Worm (Caenorhabditis elegans) whole organism, L1 larva: Measurements from ENCODE around the gene irld-49.

ENCODE experiments used
- C04F5.9 ChIP-seq: sonication (generic microtip); optimal IDR thresholded peaks from 2 replicates; lab custom pipeline; 2016; ENCODE audit warnings: missing genetic modification characterization, missing compliant biosample characterization
- alr-1 ChIP-seq: fragments of 200-800 bp; sonication (Bioruptor generic); optimal IDR thresholded peaks from 2 replicates; lab custom pipeline; 2018; ENCODE audit warnings: borderline replicate concordance, mild to moderate bottlenecking, missing genetic modification characterization, missing compliant biosample characterization
- aly-2 ChIP-seq: fragments of 150-350 bp; optimal IDR thresholded peaks from 2 replicates; lab custom pipeline; 2014; ENCODE audit warnings: missing biosample characterization, missing genetic modification characterization
- ama-1 ChIP-seq: fragments of 150-350 bp; optimal IDR thresholded peaks from 2 replicates; lab custom pipeline; 2014
- dpl-1 ChIP-seq, 3 experiments: fragments of 150-350 bp in 2 of 3; sonication (generic microtip) in 1 of 3; optimal IDR thresholded peaks; 2 replicates each; lab custom pipeline; 2014 to 2017; ENCODE audit warnings: missing biosample characterization in 3 of 3, missing genetic modification characterization in 3 of 3, missing genetic modification reagents in 3 of 3
- efl-1 ChIP-seq, 4 experiments: fragments of 150-350 bp; optimal IDR thresholded peaks in 3 of 4; peaks in 1 of 4; 1 replicate in 1 of 4; 2 replicates in 3 of 4; lab custom pipeline; 2014; ENCODE audit warnings: missing biosample characterization in 2 of 4, missing genetic modification characterization in 2 of 4, missing genetic modification reagents in 2 of 4
- efl-3 ChIP-seq: fragments of 200-800 bp; sonication (Bioruptor generic); optimal IDR thresholded peaks from 2 replicates; lab custom pipeline; 2018; ENCODE audit warnings: mild to moderate bottlenecking, missing genetic modification characterization, missing compliant biosample characterization
- egl-27 ChIP-seq, 2 experiments: fragments of 150-350 bp in 1 of 2; sonication (generic microtip); optimal IDR thresholded peaks; 3 replicates each; lab custom pipeline; 2017 to 2018; ENCODE audit warnings: missing biosample characterization in 2 of 2, missing genetic modification characterization in 2 of 2, missing genetic modification reagents in 2 of 2
- elt-2 ChIP-seq: sonication (generic microtip); optimal IDR thresholded peaks from 2 replicates; lab custom pipeline; 2016; ENCODE audit warnings: missing genetic modification characterization, mild to moderate bottlenecking, inconsistent platforms, missing compliant biosample characterization, missing genetic modification reagents
- elt-3 ChIP-seq, 6 experiments: fragments of 150-350 bp in 1 of 6; sonication (generic microtip); optimal IDR thresholded peaks; 2 replicates each; lab custom pipeline; 2017 to 2018; ENCODE audit warnings: missing biosample characterization in 6 of 6, missing genetic modification characterization in 6 of 6, inconsistent platforms in 1 of 6
- fkh-10 ChIP-seq: sonication (generic microtip); optimal IDR thresholded peaks from 2 replicates; lab custom pipeline; 2017; ENCODE audit warnings: missing biosample characterization, missing genetic modification reagents, missing genetic modification characterization
- fkh-8 ChIP-seq: sonication (generic microtip); optimal IDR thresholded peaks from 2 replicates; lab custom pipeline; 2016; ENCODE audit warnings: mild to moderate bottlenecking, missing genetic modification characterization, missing compliant biosample characterization
- fos-1 ChIP-seq: fragments of 150-350 bp; optimal IDR thresholded peaks from 2 replicates; lab custom pipeline; 2014; ENCODE audit warnings: missing biosample characterization, missing genetic modification characterization
- grh-1 ChIP-seq: fragments of 200-800 bp; sonication (Bioruptor generic); IDR thresholded peaks from 2 replicates; pipeline ENCODE4 v1.3.6; 2022; ENCODE audit warnings: missing genetic modification reagents, missing genetic modification characterization, missing compliant biosample characterization
- hpl-2 ChIP-seq: fragments of 150-350 bp; optimal IDR thresholded peaks from 2 replicates; lab custom pipeline; 2014; ENCODE audit warnings: missing biosample characterization, missing genetic modification reagents, missing genetic modification characterization
- irx-1 ChIP-seq: sonication (generic microtip); optimal IDR thresholded peaks from 2 replicates; lab custom pipeline; 2016; ENCODE audit warnings: missing genetic modification characterization, missing compliant biosample characterization
- lin-14 ChIP-seq: fragments of 200-800 bp; sonication (Bioruptor generic); optimal IDR thresholded peaks from 2 replicates; lab custom pipeline; 2018; ENCODE audit warnings: mild to moderate bottlenecking, missing genetic modification characterization, moderate library complexity, missing compliant biosample characterization
- lin-35 ChIP-seq, 2 experiments: fragments of 150-350 bp; optimal IDR thresholded peaks; 2 replicates each; lab custom pipeline; 2014; ENCODE audit warnings: missing biosample characterization in 2 of 2, missing genetic modification characterization in 2 of 2, missing genetic modification reagents in 2 of 2
- lir-3 ChIP-seq: sonication (generic microtip); optimal IDR thresholded peaks from 2 replicates; lab custom pipeline; 2016; ENCODE audit warnings: mild to moderate bottlenecking, missing genetic modification characterization, moderate library complexity, missing compliant biosample characterization; ENCODE audit not compliant: poor library complexity
- mdl-1 ChIP-seq, 2 experiments: fragments of 150-350 bp; optimal IDR thresholded peaks; 2 replicates each; lab custom pipeline; 2014 to 2017; ENCODE audit warnings: missing biosample characterization in 2 of 2, missing genetic modification characterization in 2 of 2, inconsistent platforms in 1 of 2
- mep-1 ChIP-seq: fragments of 150-350 bp; optimal IDR thresholded peaks from 2 replicates; lab custom pipeline; 2014; ENCODE audit warnings: missing biosample characterization, missing genetic modification characterization
- nhr-237 ChIP-seq: fragments of 150-350 bp; optimal IDR thresholded peaks from 2 replicates; lab custom pipeline; 2014; ENCODE audit warnings: missing biosample characterization, missing genetic modification characterization
- nhr-28 ChIP-seq: fragments of 150-350 bp; optimal IDR thresholded peaks from 2 replicates; lab custom pipeline; 2014; ENCODE audit warnings: missing biosample characterization, missing genetic modification characterization
- nhr-47 ChIP-seq: sonication (generic microtip); optimal IDR thresholded peaks from 2 replicates; lab custom pipeline; 2016; ENCODE audit warnings: mild to moderate bottlenecking, missing genetic modification characterization, moderate library complexity, missing compliant biosample characterization
- nhr-71 ChIP-seq: sonication (generic microtip); optimal IDR thresholded peaks from 2 replicates; lab custom pipeline; 2016; ENCODE audit warnings: mild to moderate bottlenecking, missing genetic modification characterization, moderate library complexity, missing compliant biosample characterization
- nhr-77 ChIP-seq: fragments of 150-350 bp; optimal IDR thresholded peaks from 2 replicates; lab custom pipeline; 2014; ENCODE audit warnings: missing biosample characterization, missing genetic modification characterization
- nhr-90 ChIP-seq: sonication (generic microtip); optimal IDR thresholded peaks from 2 replicates; lab custom pipeline; 2016; ENCODE audit warnings: mild to moderate bottlenecking, missing genetic modification characterization, missing compliant biosample characterization; ENCODE audit not compliant: poor library complexity
- pax-3 ChIP-seq: fragments of 200-800 bp; sonication (Bioruptor generic); optimal IDR thresholded peaks from 2 replicates; lab custom pipeline; 2018; ENCODE audit warnings: mild to moderate bottlenecking, missing genetic modification characterization, moderate library complexity, missing compliant biosample characterization
- skn-1 ChIP-seq: fragments of 150-350 bp; optimal IDR thresholded peaks from 2 replicates; lab custom pipeline; 2014; ENCODE audit warnings: missing biosample characterization, missing genetic modification characterization
- snpc-4 ChIP-seq: fragments of 150-350 bp; optimal IDR thresholded peaks from 2 replicates; lab custom pipeline; 2014; ENCODE audit warnings: missing biosample characterization, missing genetic modification characterization
- snu-23 ChIP-seq: sonication (generic microtip); optimal IDR thresholded peaks from 2 replicates; lab custom pipeline; 2016; ENCODE audit warnings: missing genetic modification characterization, missing compliant biosample characterization
- sox-4 ChIP-seq: sonication (generic microtip); optimal IDR thresholded peaks from 2 replicates; lab custom pipeline; 2016; ENCODE audit warnings: missing genetic modification characterization, missing compliant biosample characterization
- swsn-7 ChIP-seq: sonication (generic microtip); optimal IDR thresholded peaks from 2 replicates; lab custom pipeline; 2016; ENCODE audit warnings: missing genetic modification characterization, missing compliant biosample characterization
- unc-130 ChIP-seq: fragments of 150-350 bp; optimal IDR thresholded peaks from 2 replicates; lab custom pipeline; 2017; ENCODE audit warnings: missing biosample characterization, missing genetic modification characterization, inconsistent platforms
- unc-62 ChIP-seq: fragments of 150-350 bp; optimal IDR thresholded peaks from 2 replicates; lab custom pipeline; 2014; ENCODE audit warnings: missing biosample characterization, missing genetic modification reagents, missing genetic modification characterization
- xbp-1 ChIP-seq: sonication (generic microtip); optimal IDR thresholded peaks from 2 replicates; lab custom pipeline; 2016; ENCODE audit warnings: missing genetic modification characterization, missing compliant biosample characterization
- ztf-4 ChIP-seq: fragments of 150-350 bp; optimal IDR thresholded peaks from 2 replicates; lab custom pipeline; 2014; ENCODE audit warnings: missing biosample characterization, missing genetic modification characterization

Gene irld-49

DNA sequence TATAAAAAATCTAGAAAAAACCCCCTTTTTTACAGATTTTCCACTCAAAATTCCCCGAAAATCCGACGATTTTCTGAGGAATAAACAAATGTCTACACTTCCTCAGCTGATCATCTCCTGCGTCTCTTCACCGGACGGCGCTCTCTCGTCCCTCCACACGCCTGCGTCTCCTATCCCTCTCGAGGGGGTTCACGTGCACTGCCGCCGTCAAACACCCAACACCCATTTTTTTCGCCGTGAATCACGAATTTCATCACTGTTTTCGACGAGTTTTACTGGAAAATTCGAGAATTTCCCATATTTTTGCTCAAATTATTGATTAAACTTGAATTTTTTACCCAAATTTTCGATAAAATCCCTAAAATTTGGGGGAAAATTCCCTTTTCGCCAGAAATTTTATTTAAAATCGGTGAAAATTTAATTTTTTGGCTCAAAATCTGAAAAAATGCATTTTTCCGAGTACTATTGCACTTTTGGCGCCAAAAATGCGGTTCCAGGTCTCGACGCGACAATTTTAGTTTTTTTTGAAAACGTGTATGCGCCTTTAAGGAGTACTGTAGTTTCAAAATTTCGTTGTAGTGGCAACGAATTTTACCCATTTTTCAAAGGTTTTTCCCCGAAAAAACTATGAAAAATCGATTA, 23.0 kb upstream of the irld-49 start (continued):
- peak; percentile 21 for TF ChIP-seq nhr-90 (tag; lab: Kevin White, UChicago)
- no peak for TF ChIP-seq nhr-237 (tag; lab: Kevin White, UChicago)
- no peak for TF ChIP-seq aly-2 (tag; lab: Kevin White, UChicago)
- TF ChIP-seq nhr-71 (tag; lab: Kevin White, UChicago) = peak; percentile 79
- peak; percentile 74 for TF ChIP-seq snu-23 (GFP tag; lab: Kevin White, UChicago)
- peak; percentile 85 for TF ChIP-seq lin-14 (GFP tag; lab: Kevin White, UChicago)
- TF ChIP-seq efl-1 (optimal IDR thresholded peaks at IDR 0.05; lab: Kevin White, UChicago) = peak; percentile 74 to 86
- peak; percentile 62 to 92 for TF ChIP-seq efl-1 (GFP tag; optimal IDR thresholded peaks at IDR 0.05 in 1 of 2; lab: Kevin White, UChicago)
- TF ChIP-seq ama-1 = no peak
- peak; percentile 79 for TF ChIP-seq fkh-8 (tag; lab: Kevin White, UChicago)
- peak; percentile 36 for TF ChIP-seq snpc-4 (tag; lab: Kevin White, UChicago)
- peak; percentile 22 to 52 (median 44) for TF ChIP-seq dpl-1 (GFP tag; optimal IDR thresholded peaks at IDR 0.05; lab: Kevin White, UChicago)
- TF ChIP-seq elt-3 (tag; optimal IDR thresholded peaks at IDR 0.05; lab: Kevin White, UChicago) = no peak
- no peak for TF ChIP-seq egl-27 (tag; optimal IDR thresholded peaks at IDR 0.05; lab: Kevin White, UChicago)
- peak; percentile 67 for TF ChIP-seq swsn-7 (tag; lab: Kevin White, UChicago)
- peak; percentile 66 for TF ChIP-seq nhr-47 (tag; lab: Kevin White, UChicago)
- no peak for TF ChIP-seq grh-1
- TF ChIP-seq lir-3 (tag; lab: Kevin White, UChicago) = no peak
- TF ChIP-seq irx-1 (tag; lab: Kevin White, UChicago) = peak; percentile 7

DNA sequence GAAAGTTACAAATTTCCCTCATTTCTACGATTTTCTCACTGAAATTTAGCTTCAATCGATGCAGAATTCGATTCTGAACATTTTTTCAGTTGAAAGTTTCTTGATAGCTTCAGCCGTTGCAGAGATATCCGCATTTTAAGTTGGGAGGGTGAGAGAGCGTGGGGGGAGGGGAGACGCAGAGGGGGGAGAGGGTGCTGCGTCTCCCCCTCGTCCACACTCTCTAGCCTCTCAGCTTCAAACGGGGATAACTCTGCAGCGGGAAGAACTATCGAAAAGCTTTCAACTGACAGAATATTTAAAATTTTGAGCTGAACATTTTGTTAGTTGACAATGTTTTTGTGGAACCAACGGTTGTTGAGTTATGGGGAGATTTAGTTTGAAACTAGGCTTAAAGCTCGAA, 22.1 kb upstream of the irld-49 start:
- TF ChIP-seq sox-4 (tag; lab: Kevin White, UChicago) (no peak), irx-1 (tag; lab: Kevin White, UChicago) (no peak)

DNA sequence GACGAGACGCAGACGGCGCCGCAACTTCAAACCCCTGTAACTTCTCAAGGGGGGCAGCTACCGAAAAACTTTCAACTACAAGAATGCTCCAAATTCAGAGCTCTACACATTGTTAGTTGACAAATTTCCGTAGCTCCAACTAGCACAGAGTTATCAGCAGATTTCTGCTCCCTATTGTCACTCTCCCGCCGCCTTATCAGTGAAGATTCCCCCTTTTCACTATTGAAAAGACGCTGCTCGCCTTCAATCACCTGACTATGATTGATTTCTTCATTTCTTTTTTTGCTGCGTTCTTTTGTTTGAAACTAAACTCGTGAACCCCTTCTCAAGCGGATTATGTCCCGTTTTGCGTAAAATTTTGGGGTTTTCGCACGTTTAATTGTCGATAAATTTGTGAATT, 21.6 kb upstream of the irld-49 start:
- TF ChIP-seq lin-35 (GFP tag; optimal IDR thresholded peaks at IDR 0.05; lab: Kevin White, UChicago) (peak in 1 of 2 experiments; percentile 34), elt-2 (tag; lab: Kevin White, UChicago) (peak; percentile 41), pax-3 (no peak), nhr-28 (tag; lab: Kevin White, UChicago) (no peak), unc-130 (tag; lab: Kevin White, UChicago) (no peak)
- TF ChIP-seq, all 84 proteins: peak for 2

DNA sequence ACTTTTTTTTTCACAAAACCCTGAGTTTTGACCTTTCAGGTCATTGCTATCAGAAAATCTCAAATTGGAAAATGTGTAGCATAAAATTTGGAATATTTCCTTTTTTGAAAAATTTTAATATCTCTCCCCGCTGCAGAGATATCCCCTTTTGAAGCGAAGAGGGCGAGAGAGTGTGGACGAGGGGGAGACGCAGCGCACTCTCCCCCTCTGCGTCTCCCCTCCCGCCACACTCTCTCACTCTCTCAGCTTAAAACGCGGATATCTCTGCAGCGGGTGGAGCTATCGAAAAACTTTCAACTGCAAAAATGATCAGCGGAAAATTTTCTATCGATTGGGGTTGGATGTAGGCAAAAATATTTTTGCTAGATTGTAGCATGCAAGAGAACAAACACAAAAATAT, 21.2 kb upstream of the irld-49 start:
- no peak for TF ChIP-seq C04F5.9 (tag; lab: Kevin White, UChicago)
- TF ChIP-seq fkh-10 (GFP tag; lab: Kevin White, UChicago) = no peak
- TF ChIP-seq alr-1 (tag; lab: Kevin White, UChicago) = no peak
- TF ChIP-seq fos-1 (tag; lab: Kevin White, UChicago) = no peak
- no peak for TF ChIP-seq skn-1 (tag; lab: Kevin White, UChicago)
- no peak for TF ChIP-seq hpl-2 (GFP tag; lab: Kevin White, UChicago)
- no peak for TF ChIP-seq mdl-1 (tag; optimal IDR thresholded peaks at IDR 0.05; lab: Kevin White, UChicago)
- TF ChIP-seq xbp-1 (tag; lab: Kevin White, UChicago) = no peak
- no peak for TF ChIP-seq unc-62 (GFP tag; lab: Kevin White, UChicago)
- no peak for TF ChIP-seq dpl-1 (GFP tag; optimal IDR thresholded peaks at IDR 0.05; lab: Kevin White, UChicago)
- TF ChIP-seq efl-3 (GFP tag; lab: Kevin White, UChicago) = no peak
- TF ChIP-seq efl-1 (optimal IDR thresholded peaks at IDR 0.05; lab: Kevin White, UChicago) = no peak
- TF ChIP-seq efl-1 (GFP tag; optimal IDR thresholded peaks at IDR 0.05 in 1 of 2; lab: Kevin White, UChicago) = no peak
- no peak for TF ChIP-seq nhr-77
- TF ChIP-seq irx-1 (tag; lab: Kevin White, UChicago) = no peak
- TF ChIP-seq swsn-7 (tag; lab: Kevin White, UChicago) = no peak
- no peak for TF ChIP-seq mep-1 (tag; lab: Kevin White, UChicago)
- no peak for TF ChIP-seq snu-23 (GFP tag; lab: Kevin White, UChicago)
- TF ChIP-seq ztf-4 (tag; lab: Kevin White, UChicago) = no peak
- no peak for TF ChIP-seq snpc-4 (tag; lab: Kevin White, UChicago)
